Fruit fly (Drosophila melanogaster) whole organism, pupa: ENCODE measurements around the gene CG14866.

Source experiments
- CG14655 ChIP-seq: fragments of 200-800 bp; sonication (Bioruptor generic); optimal IDR thresholded peaks from 3 replicates; lab custom pipeline; 2017; ENCODE audit warnings: mild to moderate bottlenecking, missing biosample characterization, missing genetic modification reagents, missing genetic modification characterization
- CG17806 ChIP-seq: fragments of 200-800 bp; sonication (Bioruptor generic); optimal IDR thresholded peaks from 2 replicates; lab custom pipeline; 2018; ENCODE audit warnings: missing biosample characterization, mild to moderate bottlenecking, missing genetic modification characterization, moderate library complexity
- CG34367 ChIP-seq: fragments of 200-800 bp; sonication (Bioruptor generic); optimal IDR thresholded peaks from 2 replicates; lab custom pipeline; 2018; ENCODE audit warnings: missing biosample characterization, mild to moderate bottlenecking, missing genetic modification characterization
- CG8301 ChIP-seq: fragments of 200-800 bp; sonication (Bioruptor generic); optimal IDR thresholded peaks from 2 replicates; lab custom pipeline; 2018; ENCODE audit warnings: missing biosample characterization, mild to moderate bottlenecking, missing genetic modification characterization
- CG9948 ChIP-seq: fragments of 200-800 bp; sonication (Bioruptor generic); optimal IDR thresholded peaks from 2 replicates; lab custom pipeline; 2018; ENCODE audit warnings: missing biosample characterization, mild to moderate bottlenecking, missing genetic modification characterization, moderate library complexity
- Ets98B ChIP-seq: fragments of 200-800 bp; sonication (Bioruptor generic); IDR thresholded peaks from 2 replicates; pipeline ENCODE4 v1.3.6; 2022; ENCODE audit warnings: missing biosample characterization, missing genetic modification characterization

- no peak for TF ChIP-seq CG8301 (tag; lab: Kevin White, UChicago)
- no peak for TF ChIP-seq CG9948 (tag; lab: Kevin White, UChicago)
- TF ChIP-seq CG34367 (tag; lab: Kevin White, UChicago): no peak
- TF ChIP-seq CG17806: no peak
- no peak for TF ChIP-seq CG14655 (GFP tag; lab: Kevin White, UChicago)
- TF ChIP-seq Ets98B: no peak
Observed at dm6 chr3R:15361490-15361889, 45.2 kb downstream of the CG14866 start, which contains the start of the genes Cog2 and Trax.
